Fruit fly (Drosophila melanogaster): Measurements from ENCODE around the gene Catsup.

The Catsup gene

DNA sequence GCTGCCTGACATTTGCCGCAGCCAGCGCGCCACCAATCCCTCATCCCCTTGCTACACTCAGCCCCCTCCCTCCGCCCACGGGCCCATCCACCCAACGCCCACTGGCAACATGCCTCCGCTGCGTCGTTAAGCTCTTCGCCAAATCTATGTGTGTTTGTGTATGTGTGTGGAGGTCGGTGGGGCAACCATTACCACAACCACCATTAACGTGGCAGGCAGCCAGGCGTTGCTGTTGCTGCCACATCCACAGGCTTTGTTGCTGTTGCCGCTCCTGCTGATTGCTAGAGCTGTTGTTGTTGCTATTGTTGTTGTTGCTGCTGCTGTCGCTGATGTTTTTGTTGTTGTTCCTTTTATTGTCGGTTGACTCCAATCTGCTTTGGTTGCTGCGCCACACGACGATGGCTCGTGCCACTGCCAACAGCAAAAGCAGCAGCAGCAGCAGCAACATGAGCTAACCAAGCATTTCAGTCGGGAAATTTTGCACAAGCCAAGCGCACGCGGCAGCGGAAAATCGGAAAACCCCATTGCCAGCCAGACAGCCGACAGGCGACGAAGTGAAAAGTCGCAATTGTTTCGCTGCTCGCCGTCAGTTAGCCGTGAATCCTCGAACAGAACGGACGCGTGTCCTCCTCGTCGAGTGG lies 14.3 kb upstream of the Catsup start, which contains the start of gene Sidpn:
Sidpn (plus strand) TSS at position 465 of the 641 bp plus-strand sequence.
- no peak for TF ChIP-seq lola (GFP tag; optimal IDR thresholded peaks at IDR 0.05)
- TF ChIP-seq Dfd (GFP tag; optimal IDR thresholded peaks at IDR 0.05): peak; percentile 89

DNA sequence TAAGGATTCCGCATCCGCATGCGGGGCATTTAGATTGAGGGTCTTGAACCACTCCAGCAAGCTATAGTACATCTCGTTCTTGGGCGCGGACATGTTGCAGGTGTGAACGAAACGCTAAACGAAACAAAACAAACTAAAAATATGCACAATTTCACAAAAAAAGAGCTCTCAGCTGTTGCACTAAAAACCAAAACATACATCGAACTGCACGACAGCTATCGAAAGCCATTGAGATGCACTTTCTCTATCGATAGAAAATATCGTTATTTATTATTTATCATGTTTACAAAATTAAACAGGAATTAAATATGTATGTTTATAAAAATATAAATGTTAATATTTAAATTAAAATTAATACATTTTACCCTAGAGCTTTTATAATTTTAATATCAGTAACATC lies 8.4 kb upstream of the Catsup start, which contains the start of gene hook:
hook (minus strand) TSS at position 211 of the 400 bp plus-strand sequence.
- peak; percentile 23 for TF ChIP-seq sage (GFP tag; optimal IDR thresholded peaks at IDR 0.05)
- no peak for TF ChIP-seq OdsH (GFP tag; optimal IDR thresholded peaks at IDR 0.05)

DNA sequence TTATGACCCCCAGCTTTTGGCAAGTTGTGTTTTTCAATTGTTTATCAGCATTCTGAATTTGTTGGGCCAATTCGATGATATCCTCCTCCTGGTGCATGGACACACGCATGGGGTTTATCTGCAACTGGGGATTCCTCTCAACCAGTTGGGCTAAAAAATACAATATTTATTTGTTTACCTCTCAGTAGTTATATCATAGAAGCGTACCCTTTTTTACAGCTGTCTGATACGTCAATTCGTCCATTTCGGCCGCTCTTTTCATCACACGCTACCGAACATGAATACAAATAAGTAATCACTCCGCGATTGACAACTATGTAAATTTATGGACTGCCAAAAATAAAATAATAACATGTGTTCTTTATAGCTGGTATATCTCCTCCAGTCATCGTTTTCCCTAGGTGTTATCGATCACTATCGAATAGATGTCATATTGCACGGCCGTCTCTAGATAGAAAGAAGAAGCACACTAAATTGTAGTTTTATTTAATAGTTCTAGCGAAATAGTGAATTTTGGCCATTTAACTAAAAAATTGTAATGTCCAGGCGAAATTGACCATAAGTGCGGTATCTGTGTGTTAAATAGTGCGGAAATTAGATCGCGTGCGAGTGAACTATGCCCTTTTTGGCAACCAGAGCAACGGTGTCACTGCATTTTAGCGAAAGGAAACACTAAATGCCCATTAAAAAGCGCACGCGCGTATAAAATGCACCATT lies 7.3 kb upstream of the Catsup start, which contains the start of the genes mib2 and CG31800:
mib2 (plus strand) TSS at position 232 of the 717 bp plus-strand sequence.
CG31800 (minus strand) TSS at position 364 of the 717 bp plus-strand sequence.
- no peak for TF ChIP-seq Rel (GFP tag; optimal IDR thresholded peaks at IDR 0.05)
- peak; percentile 25 for TF ChIP-seq Rel (tag; optimal IDR thresholded peaks at IDR 0.05)
- TF ChIP-seq lola (GFP tag; optimal IDR thresholded peaks at IDR 0.05): no peak
- no peak for TF ChIP-seq Dfd (GFP tag; optimal IDR thresholded peaks at IDR 0.05)
- no peak for TF ChIP-seq usp (GFP tag; optimal IDR thresholded peaks at IDR 0.05)
- no peak for TF ChIP-seq Hr78 (GFP tag; optimal IDR thresholded peaks at IDR 0.05)
- TF ChIP-seq dl (GFP tag; optimal IDR thresholded peaks at IDR 0.05; ENCODE audit: insufficient read depth in 1 of 2, partially characterized antibody in 2 of 2): no peak
- no peak for TF ChIP-seq CrebA (GFP tag; optimal IDR thresholded peaks at IDR 0.05; ENCODE audit: borderline replicate concordance)
- no peak for TF ChIP-seq psq (GFP tag; optimal IDR thresholded peaks at IDR 0.05)
- no peak for TF ChIP-seq Dif (GFP tag; optimal IDR thresholded peaks at IDR 0.05; ENCODE audit: partially characterized antibody)
- TF ChIP-seq CG9705 (GFP tag; optimal IDR thresholded peaks at IDR 0.05): no peak
- TF ChIP-seq sage (GFP tag; optimal IDR thresholded peaks at IDR 0.05): no peak
- no peak for TF ChIP-seq fru (GFP tag; optimal IDR thresholded peaks at IDR 0.05)
- no peak for TF ChIP-seq OdsH (GFP tag; optimal IDR thresholded peaks at IDR 0.05)
- TF ChIP-seq Hnf4 (GFP tag; optimal IDR thresholded peaks at IDR 0.05): no peak
- TF ChIP-seq foxo (GFP tag; optimal IDR thresholded peaks at IDR 0.05): peak in 1 of 2 experiments; percentile 23
- no peak for TF ChIP-seq ey (GFP tag; optimal IDR thresholded peaks at IDR 0.05)
- peak; percentile 6 for TF ChIP-seq HLH106 (tag; optimal IDR thresholded peaks at IDR 0.05)
- no peak for TF ChIP-seq CG32264 (GFP tag; optimal IDR thresholded peaks at IDR 0.05)
- TF ChIP-seq Myc (optimal IDR thresholded peaks at IDR 0.05): no peak
- TF ChIP-seq h (GFP tag; optimal IDR thresholded peaks at IDR 0.05): peak; percentile 19
- TF ChIP-seq Abd-B (GFP tag; optimal IDR thresholded peaks at IDR 0.05): no peak
- TF ChIP-seq Jra (GFP tag; optimal IDR thresholded peaks at IDR 0.05): peak; percentile 10
- peak; percentile 26 for TF ChIP-seq Hr83 (GFP tag; optimal IDR thresholded peaks at IDR 0.05; ENCODE audit: poor library complexity, severe bottlenecking)
- TF ChIP-seq tai (GFP tag; optimal IDR thresholded peaks at IDR 0.05): no peak
- TF ChIP-seq dsf (GFP tag; optimal IDR thresholded peaks at IDR 0.05; ENCODE audit: borderline replicate concordance): no peak
- no peak for TF ChIP-seq Mio (GFP tag; optimal IDR thresholded peaks at IDR 0.05)
- TF ChIP-seq jim (GFP tag; optimal IDR thresholded peaks at IDR 0.05): no peak
- TF ChIP-seq N (GFP tag; optimal IDR thresholded peaks at IDR 0.05): no peak
- TF ChIP-seq brk (GFP tag; optimal IDR thresholded peaks at IDR 0.05): no peak
- TF ChIP-seq GATAd (GFP tag; optimal IDR thresholded peaks at IDR 0.05): no peak
- no peak for TF ChIP-seq br (GFP tag; optimal IDR thresholded peaks at IDR 0.05)
- TF ChIP-seq woc (GFP tag; optimal IDR thresholded peaks at IDR 0.05): no peak
- no peak for TF ChIP-seq sv (GFP tag; optimal IDR thresholded peaks at IDR 0.05)
- peak; percentile 18 for TF ChIP-seq rgr (GFP tag; optimal IDR thresholded peaks at IDR 0.05)
- no peak for TF ChIP-seq Vsx2 (GFP tag; optimal IDR thresholded peaks at IDR 0.05; ENCODE audit: partially characterized antibody)
- no peak for TF ChIP-seq dmrt93B (GFP tag; optimal IDR thresholded peaks at IDR 0.05)
- no peak for TF ChIP-seq pan (optimal IDR thresholded peaks at IDR 0.05)
- TF ChIP-seq Sp1 (GFP tag; optimal IDR thresholded peaks at IDR 0.05): no peak
